Worm (Caenorhabditis elegans) whole organism, mixed stage, embryonic: ENCODE measurements around the gene dod-21.

Experiments
- blmp-1 ChIP-seq: fragments of 150-350 bp; optimal IDR thresholded peaks from 2 replicates; lab custom pipeline; 2014; ENCODE audit warnings: missing biosample characterization, missing genetic modification characterization
- ceh-43 ChIP-seq: fragments of 200-800 bp; sonication (Bioruptor generic); optimal IDR thresholded peaks from 2 replicates; lab custom pipeline; 2018; ENCODE audit warnings: mild to moderate bottlenecking, missing genetic modification characterization, moderate library complexity, missing compliant biosample characterization
- ces-1 ChIP-seq: fragments of 150-350 bp; optimal IDR thresholded peaks from 2 replicates; lab custom pipeline; 2014; ENCODE audit warnings: missing biosample characterization, missing genetic modification reagents, missing genetic modification characterization
- hlh-1 ChIP-seq: fragments of 150-350 bp; optimal IDR thresholded peaks from 2 replicates; lab custom pipeline; 2014; ENCODE audit warnings: missing biosample characterization, missing genetic modification reagents, missing genetic modification characterization
- lin-32 ChIP-seq: fragments of 200-800 bp; sonication (Bioruptor generic); optimal IDR thresholded peaks from 2 replicates; lab custom pipeline; 2018; ENCODE audit warnings: mild to moderate bottlenecking, missing genetic modification characterization, missing compliant biosample characterization
- nhr-12 ChIP-seq: fragments of 150-350 bp; optimal IDR thresholded peaks from 2 replicates; lab custom pipeline; 2014; ENCODE audit warnings: missing biosample characterization, missing genetic modification characterization
- nhr-2 ChIP-seq: fragments of 150-350 bp; optimal IDR thresholded peaks from 2 replicates; lab custom pipeline; 2014; ENCODE audit warnings: missing biosample characterization, missing genetic modification characterization
- nhr-28 ChIP-seq: fragments of 150-350 bp; optimal IDR thresholded peaks from 2 replicates; lab custom pipeline; 2014; ENCODE audit warnings: missing biosample characterization, missing genetic modification characterization
- nhr-76 ChIP-seq: sonication (generic microtip); optimal IDR thresholded peaks from 2 replicates; lab custom pipeline; 2017; ENCODE audit warnings: missing biosample characterization, missing genetic modification characterization
- pha-4 ChIP-seq: fragments of 150-350 bp; optimal IDR thresholded peaks from 2 replicates; lab custom pipeline; 2018; ENCODE audit warnings: missing biosample characterization, missing genetic modification reagents, missing genetic modification characterization
- snpc-4 ChIP-seq: fragments of 150-350 bp; optimal IDR thresholded peaks from 2 replicates; lab custom pipeline; 2014; ENCODE audit warnings: missing biosample characterization, missing genetic modification characterization
- tbx-8 ChIP-seq: fragments of 200-800 bp; sonication (Bioruptor generic); optimal IDR thresholded peaks from 2 replicates; lab custom pipeline; 2018; ENCODE audit warnings: mild to moderate bottlenecking, missing genetic modification characterization, moderate library complexity, missing compliant biosample characterization
- unc-62 ChIP-seq: fragments of 150-350 bp; optimal IDR thresholded peaks from 2 replicates; lab custom pipeline; 2014; ENCODE audit warnings: missing biosample characterization, missing genetic modification reagents, missing genetic modification characterization
- ztf-11 ChIP-seq: fragments of 150-350 bp; optimal IDR thresholded peaks from 2 replicates; lab custom pipeline; 2014; ENCODE audit warnings: missing biosample characterization, missing genetic modification characterization

- TF ChIP-seq hlh-1 (tag; lab: Kevin White, UChicago) (no peak), ceh-43 (GFP tag; lab: Kevin White, UChicago) (no peak), tbx-8 (GFP tag; lab: Kevin White, UChicago) (no peak), nhr-12 (tag; lab: Kevin White, UChicago) (no peak), nhr-28 (tag; lab: Kevin White, UChicago) (no peak), nhr-2 (tag; lab: Kevin White, UChicago) (no peak), unc-62 (GFP tag; lab: Kevin White, UChicago) (no peak), snpc-4 (tag; lab: Kevin White, UChicago) (no peak), blmp-1 (tag; lab: Kevin White, UChicago) (no peak), ztf-11 (tag; lab: Kevin White, UChicago) (no peak), pha-4 (tag; lab: Kevin White, UChicago) (no peak), ces-1 (no peak), lin-32 (GFP tag; lab: Kevin White, UChicago) (no peak), nhr-76 (tag; lab: Kevin White, UChicago) (no peak)
These were observed 15.5 kb upstream of the dod-21 start, which contains the start of gene C32H11.4 for ce11 chrIV:12921027-12921426.
